Worm (Caenorhabditis elegans) whole organism, L3 larva: Measurements from ENCODE around the gene Y11D7A.8.

Experiments used
- elt-1 ChIP-seq: fragments of 150-350 bp; optimal IDR thresholded peaks from 2 replicates; lab custom pipeline; 2014; ENCODE audit warnings: missing biosample characterization, missing genetic modification characterization
- elt-3 ChIP-seq, 3 experiments: fragments of 150-350 bp in 1 of 3; sonication (generic microtip) in 2 of 3; optimal IDR thresholded peaks; 2 replicates in 2 of 3; 4 replicates in 1 of 3; lab custom pipeline; 2014 to 2017; ENCODE audit warnings: missing biosample characterization in 3 of 3, missing genetic modification characterization in 3 of 3
- fkh-10 ChIP-seq: sonication (generic microtip); optimal IDR thresholded peaks from 2 replicates; lab custom pipeline; 2017; ENCODE audit warnings: missing biosample characterization, missing genetic modification reagents, missing genetic modification characterization
- nhr-11 ChIP-seq: fragments of 150-350 bp; optimal IDR thresholded peaks from 2 replicates; lab custom pipeline; 2014; ENCODE audit warnings: missing biosample characterization, missing genetic modification characterization

DNA sequence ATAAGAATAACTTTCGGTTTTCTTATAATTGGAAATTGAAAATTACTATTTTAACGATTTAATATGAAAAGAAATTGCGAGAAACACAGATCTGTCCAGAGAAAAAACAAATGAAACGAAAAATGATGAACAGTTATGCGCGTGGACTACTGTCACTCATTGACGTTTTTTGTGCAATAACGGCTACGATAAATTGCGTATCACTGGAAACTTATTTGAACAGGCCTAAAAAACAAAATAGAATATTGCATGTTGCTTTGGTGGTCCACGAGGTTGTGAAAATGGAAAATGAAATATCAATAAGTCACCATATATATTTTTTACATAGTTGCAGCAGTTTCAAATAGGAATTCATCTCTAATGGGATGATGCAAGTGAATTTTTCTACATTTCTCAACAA, 13.3 kb downstream of the Y11D7A.8 start:
- no peak for TF ChIP-seq elt-1 (tag; lab: Kevin White, UChicago)
- no peak for TF ChIP-seq elt-3 (tag; optimal IDR thresholded peaks at IDR 0.05; lab: Kevin White, UChicago)
- no peak for TF ChIP-seq fkh-10 (GFP tag; lab: Kevin White, UChicago)
- no peak for TF ChIP-seq nhr-11
